Fruit fly (Drosophila melanogaster): ENCODE measurements around the gene croc.

croc gene

DNA sequence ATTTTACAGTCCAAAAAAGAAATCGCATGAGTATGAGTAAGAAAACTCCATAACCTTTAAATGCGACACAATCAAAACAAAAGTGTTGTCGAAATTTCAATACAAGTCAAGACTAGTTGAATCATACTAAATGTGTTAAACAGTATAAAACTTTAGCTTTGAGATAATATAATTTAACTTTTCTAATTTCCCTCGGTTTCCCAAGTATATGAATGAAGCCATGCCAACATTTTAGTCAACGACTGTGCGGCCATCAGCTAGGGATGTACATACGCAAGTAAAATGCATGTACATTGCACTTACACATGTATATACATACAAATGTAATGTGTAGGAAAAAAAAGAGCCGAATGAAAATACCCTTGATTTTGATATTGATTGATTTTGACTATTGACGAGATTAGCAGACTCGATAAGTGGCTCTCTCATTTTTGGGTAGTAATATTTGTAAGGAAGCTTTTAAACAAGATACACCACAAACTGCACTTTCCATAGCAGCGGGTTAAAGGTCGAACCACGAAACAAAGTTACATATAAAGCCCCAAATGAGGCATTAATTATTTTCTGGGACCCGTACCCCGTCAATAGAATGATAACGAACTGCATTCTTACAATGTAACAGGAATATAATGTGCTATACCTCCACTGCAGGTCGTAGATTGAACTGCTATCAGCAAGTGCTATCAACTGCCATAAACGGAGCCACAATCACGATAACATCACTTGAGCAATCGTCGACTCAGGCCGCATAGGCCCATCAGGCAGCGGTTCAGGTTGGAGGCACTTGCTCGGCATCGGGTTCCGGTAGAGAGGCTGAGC, 48.0 kb upstream of the croc start (continued):
- TF ChIP-seq sens (GFP tag) (peak; percentile 77), Xrp1 (GFP tag; IDR thresholded peaks at IDR 0.05) (peak; percentile 10; the same call in 1 of the 2 replicates), Hey (tag; optimal IDR thresholded peaks at IDR 0.05) (no peak), HmgZ (tag; optimal IDR thresholded peaks at IDR 0.05) (no peak), pho (GFP tag; optimal IDR thresholded peaks at IDR 0.05) (peak; percentile 4), CG10462 (GFP tag; optimal IDR thresholded peaks at IDR 0.05) (no peak), CG14860 (GFP tag; IDR thresholded peaks at IDR 0.05; ENCODE audit: partially characterized antibody) (no peak), D (optimal IDR thresholded peaks at IDR 0.05) (no peak), D (GFP tag; optimal IDR thresholded peaks at IDR 0.05) (no peak), Trl (optimal IDR thresholded peaks at IDR 0.05) (no peak), Trl (GFP tag; optimal IDR thresholded peaks at IDR 0.05) (no peak), nerfin-1 (tag; optimal IDR thresholded peaks at IDR 0.05) (no peak), CG2875 (GFP tag; optimal IDR thresholded peaks at IDR 0.05) (peak; percentile 26), Adf1 (GFP tag; IDR thresholded peaks at IDR 0.05) (no peak), disco-r (GFP tag; optimal IDR thresholded peaks at IDR 0.05) (no peak), Nf-YB (GFP tag; optimal IDR thresholded peaks at IDR 0.05) (no peak), CG1529 (GFP tag; optimal IDR thresholded peaks at IDR 0.05) (peak; percentile 17), ato (GFP tag; IDR thresholded peaks at IDR 0.05; ENCODE audit: partially characterized antibody) (no peak), Ets65A (GFP tag) (peak; percentile 45), kay (GFP tag; optimal IDR thresholded peaks at IDR 0.05) (no peak), sd (tag; optimal IDR thresholded peaks at IDR 0.05) (no peak), Dek (tag; optimal IDR thresholded peaks at IDR 0.05) (no peak), CG7987 (GFP tag; optimal IDR thresholded peaks at IDR 0.05) (no peak), Optix (GFP tag; IDR thresholded peaks at IDR 0.05) (no peak), bab2 (GFP tag; optimal IDR thresholded peaks at IDR 0.05) (no peak), H15 (GFP tag; IDR thresholded peaks at IDR 0.05) (no peak), row (GFP tag; IDR thresholded peaks at IDR 0.05) (no peak), CG16813 (GFP tag; IDR thresholded peaks at IDR 0.05; ENCODE audit: partially characterized antibody) (no peak), emc (GFP tag; optimal IDR thresholded peaks at IDR 0.05) (no peak), CG4282 (GFP tag; optimal IDR thresholded peaks at IDR 0.05) (no peak), trh (GFP tag; optimal IDR thresholded peaks at IDR 0.05) (no peak), Asciz (GFP tag; optimal IDR thresholded peaks at IDR 0.05) (no peak), rib (GFP tag; IDR thresholded peaks at IDR 0.05) (no peak), gt (GFP tag; IDR thresholded peaks at IDR 0.05) (no peak), crc (GFP tag; optimal IDR thresholded peaks at IDR 0.05) (no peak), Abd-B (GFP tag; optimal IDR thresholded peaks at IDR 0.05) (no peak), CG10543 (GFP tag; optimal IDR thresholded peaks at IDR 0.05) (no peak), CG13775 (GFP tag; optimal IDR thresholded peaks at IDR 0.05) (no peak), CG6254 (GFP tag; optimal IDR thresholded peaks at IDR 0.05) (no peak), CG10321 (GFP tag; IDR thresholded peaks at IDR 0.05) (no peak), CG2199 (GFP tag; IDR thresholded peaks at IDR 0.05) (0 out of 3 replicates have a peak, but pooled peaks have one; percentile 20), CG3407 (GFP tag; optimal IDR thresholded peaks at IDR 0.05) (no peak), peb (GFP tag; IDR thresholded peaks at IDR 0.05) (no peak), cg (GFP tag; optimal IDR thresholded peaks at IDR 0.05) (peak; percentile 34), CG4820 (GFP tag; optimal IDR thresholded peaks at IDR 0.05) (no peak), CG17829 (tag; optimal IDR thresholded peaks at IDR 0.05) (peak; percentile 20), Poxn (GFP tag; IDR thresholded peaks at IDR 0.05) (no peak), wdn (GFP tag; IDR thresholded peaks at IDR 0.05) (no peak), HLHmδ (GFP tag; optimal IDR thresholded peaks at IDR 0.05) (no peak), PHDP (tag; optimal IDR thresholded peaks at IDR 0.05) (no peak), ewg (GFP tag; optimal IDR thresholded peaks at IDR 0.05) (no peak)
